Fruit fly (Drosophila melanogaster): ENCODE measurements around the gene RpS15Aa.

- TF ChIP-seq Myc (optimal IDR thresholded peaks at IDR 0.05): no peak
- no peak for TF ChIP-seq psq (optimal IDR thresholded peaks at IDR 0.05)
These were observed at the start of gene RpS15Aa for dm6 chrX:13337454-13337853.

Measured in Kc167 (cell line).